Fruit fly (Drosophila melanogaster) whole organism, embryonic: ENCODE measurements around the gene CG43796.
A peak's percentile ranks its signal among the peaks of the same experiment; 100 is the strongest.

Experiments used
- Bgb ChIP-seq: fragments of 200-800 bp; sonication (Bioruptor generic); IDR thresholded peaks from 2 replicates; pipeline ENCODE4 v1.3.6; 2022; ENCODE audit warnings: missing biosample characterization, missing genetic modification characterization; ENCODE audit not compliant: partially characterized antibody
- CG10267 ChIP-seq: fragments of 200-800 bp; sonication (Bioruptor generic); optimal IDR thresholded peaks from 2 replicates; lab custom pipeline; 2018; ENCODE audit warnings: missing biosample characterization, mild to moderate bottlenecking, missing genetic modification characterization, moderate library complexity
- CG10321 ChIP-seq: fragments of 200-800 bp; sonication (Bioruptor generic); IDR thresholded peaks from 2 replicates; pipeline ENCODE4 v1.3.6; 2022; ENCODE audit warnings: missing biosample characterization, missing genetic modification characterization
- CG10654 ChIP-seq: fragments of 200-800 bp; sonication (Bioruptor generic); optimal IDR thresholded peaks from 2 replicates; lab custom pipeline; 2016; ENCODE audit warnings: missing biosample characterization, missing genetic modification characterization
- CG11504 ChIP-seq: fragments of 200-800 bp; sonication (Bioruptor generic); optimal IDR thresholded peaks from 3 replicates; lab custom pipeline; 2019; ENCODE audit warnings: missing biosample characterization, mild to moderate bottlenecking, missing genetic modification characterization, moderate library complexity
- CG11560 ChIP-seq: fragments of 200-800 bp; sonication (Bioruptor generic); IDR thresholded peaks from 3 replicates; pipeline ENCODE4 v1.3.6; 2022; ENCODE audit warnings: missing biosample characterization, missing genetic modification characterization
- CG12219 ChIP-seq: fragments of 200-800 bp; sonication (Bioruptor generic); optimal IDR thresholded peaks from 3 replicates; lab custom pipeline; 2018; ENCODE audit warnings: missing biosample characterization, mild to moderate bottlenecking, missing genetic modification characterization
- CG1233 ChIP-seq: fragments of 200-800 bp; sonication (Bioruptor generic); optimal IDR thresholded peaks from 4 replicates; lab custom pipeline; 2018; ENCODE audit warnings: missing biosample characterization, mild to moderate bottlenecking, missing genetic modification characterization
- CG14441 ChIP-seq: fragments of 200-800 bp; sonication (Bioruptor generic); IDR thresholded peaks from 2 replicates; pipeline ENCODE4 v1.3.6; 2022; ENCODE audit warnings: missing biosample characterization, missing genetic modification characterization
- CG14860 ChIP-seq: fragments of 200-800 bp; sonication (Bioruptor generic); IDR thresholded peaks from 3 replicates; pipeline ENCODE4 v1.3.6; 2022; ENCODE audit warnings: missing biosample characterization, missing genetic modification characterization; ENCODE audit not compliant: partially characterized antibody
- CG15479 ChIP-seq: fragments of 200-800 bp; sonication (Bioruptor generic); optimal IDR thresholded peaks from 3 replicates; lab custom pipeline; 2019; ENCODE audit warnings: missing biosample characterization, mild to moderate bottlenecking, missing genetic modification characterization, moderate library complexity
- CG15601 ChIP-seq: fragments of 200-800 bp; sonication (Bioruptor generic); optimal IDR thresholded peaks from 3 replicates; lab custom pipeline; 2019; ENCODE audit warnings: missing biosample characterization, mild to moderate bottlenecking, missing genetic modification characterization, moderate library complexity
- CG1603 ChIP-seq: fragments of 200-800 bp; sonication (Bioruptor generic); optimal IDR thresholded peaks from 2 replicates; lab custom pipeline; 2019; ENCODE audit warnings: missing biosample characterization, mild to moderate bottlenecking, missing genetic modification characterization, moderate library complexity
- CG18011 ChIP-seq: fragments of 200-800 bp; sonication (Bioruptor generic); optimal IDR thresholded peaks from 2 replicates; lab custom pipeline; 2017; ENCODE audit warnings: missing biosample characterization, missing genetic modification characterization, mild to moderate bottlenecking, moderate library complexity, missing genotype
- CG2120 ChIP-seq: fragments of 200-800 bp; sonication (Bioruptor generic); optimal IDR thresholded peaks from 3 replicates; lab custom pipeline; 2016; ENCODE audit warnings: missing biosample characterization, missing genetic modification characterization
- CG30431 ChIP-seq: fragments of 200-800 bp; sonication (Bioruptor generic); optimal IDR thresholded peaks from 2 replicates; lab custom pipeline; 2017; ENCODE audit warnings: missing biosample characterization, missing genetic modification characterization
- CG3726 ChIP-seq: fragments of 200-800 bp; sonication (Bioruptor generic); IDR thresholded peaks from 3 replicates; pipeline ENCODE4, ENCODE4 v1.3.6; 2022; ENCODE audit warnings: missing biosample characterization, missing genetic modification characterization
- CG3838 ChIP-seq: fragments of 200-800 bp; sonication (Bioruptor generic); optimal IDR thresholded peaks from 3 replicates; lab custom pipeline; 2016; ENCODE audit warnings: missing biosample characterization, missing genetic modification characterization
- CG42726 ChIP-seq: fragments of 200-800 bp; sonication (Bioruptor generic); IDR thresholded peaks from 2 replicates; pipeline ENCODE4 v1.3.6; 2022; ENCODE audit warnings: missing biosample characterization, missing genetic modification characterization; ENCODE audit not compliant: partially characterized antibody
- CG6272 ChIP-seq: fragments of 200-800 bp; sonication (Bioruptor generic); IDR thresholded peaks from 2 replicates; pipeline ENCODE4 v1.3.6; 2022; ENCODE audit warnings: missing biosample characterization, missing genetic modification characterization
- CG8478 ChIP-seq: fragments of >200 bp; optimal IDR thresholded peaks from 2 replicates; lab custom pipeline; 2018
- CG9932 ChIP-seq: fragments of 200-800 bp; sonication (Bioruptor generic); IDR thresholded peaks from 2 replicates; pipeline ENCODE4 v1.3.6; 2022; ENCODE audit warnings: missing biosample characterization, missing genetic modification characterization
- Dip3 ChIP-seq: fragments of 200-800 bp; sonication (Bioruptor generic); optimal IDR thresholded peaks from 3 replicates; lab custom pipeline; 2016; ENCODE audit warnings: missing biosample characterization, missing genetic modification characterization
- Dll ChIP-seq: fragments of 200-800 bp; sonication (Bioruptor generic); IDR thresholded peaks from 4 replicates; pipeline ENCODE4 v1.3.6; 2022; ENCODE audit warnings: missing biosample characterization, missing genetic modification characterization; ENCODE audit not compliant: partially characterized antibody
- Eip74EF ChIP-seq, 2 experiments: fragments of 200-800 bp in 1 of 2; fragments of >200 bp in 1 of 2; sonication (Bioruptor generic) in 1 of 2; optimal IDR thresholded peaks; 2 replicates each; lab custom pipeline; 2017 to 2019; ENCODE audit warnings: missing biosample characterization in 2 of 2, missing genetic modification characterization in 2 of 2, mild to moderate bottlenecking in 1 of 2, moderate library complexity in 1 of 2
- Ets65A ChIP-seq: fragments of 200-800 bp; sonication (Bioruptor generic); peaks from one replicate; lab custom pipeline; 2016; ENCODE audit warnings: missing biosample characterization, missing genetic modification characterization
- Ets97D ChIP-seq: fragments of 200-800 bp; sonication (Bioruptor generic); optimal IDR thresholded peaks from 3 replicates; lab custom pipeline; 2016; ENCODE audit warnings: missing biosample characterization, missing genetic modification characterization
- HLH54F ChIP-seq: fragments of 200-800 bp; sonication (Bioruptor generic); optimal IDR thresholded peaks from 3 replicates; lab custom pipeline; 2016; ENCODE audit warnings: missing biosample characterization, missing genetic modification characterization
- Myb ChIP-seq: fragments of 200-800 bp; sonication (Bioruptor generic); optimal IDR thresholded peaks from 2 replicates; lab custom pipeline; 2016; ENCODE audit warnings: missing biosample characterization, missing genetic modification characterization
- Opbp ChIP-seq: fragments of 200-800 bp; sonication (Bioruptor generic); IDR thresholded peaks from 3 replicates; pipeline ENCODE4 v1.3.6; 2022; ENCODE audit warnings: missing biosample characterization, missing genetic modification characterization; ENCODE audit not compliant: partially characterized antibody
- Pdp1 ChIP-seq, 2 experiments: fragments of 200-800 bp; sonication (Bioruptor generic); optimal IDR thresholded peaks; 3 replicates each; lab custom pipeline; 2016; ENCODE audit warnings: missing biosample characterization in 2 of 2, missing genetic modification characterization in 2 of 2, mild to moderate bottlenecking in 1 of 2, moderate library complexity in 1 of 2
- Ptx1 ChIP-seq: fragments of 200-800 bp; sonication (Bioruptor generic); IDR thresholded peaks from 2 replicates; pipeline ENCODE4 v1.3.6; 2022; ENCODE audit warnings: missing biosample characterization, missing genetic modification characterization
- Scr ChIP-seq: fragments of 200-800 bp; sonication (Bioruptor generic); IDR thresholded peaks from 2 replicates; pipeline ENCODE4 v1.3.6; 2022; ENCODE audit warnings: missing biosample characterization, missing genetic modification characterization; ENCODE audit not compliant: partially characterized antibody
- Spps ChIP-seq: fragments of 200-800 bp; sonication (Bioruptor generic); optimal IDR thresholded peaks from 2 replicates; lab custom pipeline; 2018; ENCODE audit warnings: missing biosample characterization, mild to moderate bottlenecking, missing genetic modification characterization
- amos ChIP-seq: fragments of 200-800 bp; sonication (Bioruptor generic); IDR thresholded peaks from 2 replicates; pipeline ENCODE4 v1.3.6; 2022; ENCODE audit warnings: missing biosample characterization, missing genetic modification characterization; ENCODE audit not compliant: partially characterized antibody
- ase ChIP-seq: fragments of 200-800 bp; sonication (Bioruptor generic); IDR thresholded peaks from 3 replicates; pipeline ENCODE4 v1.3.6; 2022; ENCODE audit warnings: missing biosample characterization, missing genetic modification characterization
- btn ChIP-seq: fragments of 200-800 bp; sonication (Bioruptor generic); optimal IDR thresholded peaks from 2 replicates; lab custom pipeline; 2016; ENCODE audit warnings: missing biosample characterization, missing genetic modification characterization
- chn ChIP-seq: fragments of 200-800 bp; sonication (Bioruptor generic); optimal IDR thresholded peaks from 2 replicates; lab custom pipeline; 2016; ENCODE audit warnings: missing biosample characterization, missing genetic modification characterization
- crp ChIP-seq, 2 experiments: fragments of 200-800 bp; sonication (Bioruptor generic); optimal IDR thresholded peaks; 2 replicates in 1 of 2; 3 replicates in 1 of 2; lab custom pipeline; 2017; ENCODE audit warnings: missing biosample characterization in 2 of 2, missing genetic modification characterization in 2 of 2, mild to moderate bottlenecking in 1 of 2, moderate library complexity in 1 of 2
- dimm ChIP-seq: fragments of 200-800 bp; sonication (Bioruptor generic); IDR thresholded peaks from 2 replicates; pipeline ENCODE4 v1.3.6; 2022; ENCODE audit warnings: missing biosample characterization, missing genetic modification characterization
- gfzf ChIP-seq: fragments of 200-800 bp; sonication (Bioruptor generic); optimal IDR thresholded peaks from 2 replicates; lab custom pipeline; 2016; ENCODE audit warnings: missing biosample characterization, mild to moderate bottlenecking, missing genetic modification characterization, moderate library complexity
- knrl ChIP-seq: fragments of 200-800 bp; sonication (Bioruptor generic); IDR thresholded peaks from 3 replicates; pipeline ENCODE4 v1.3.6; 2022; ENCODE audit warnings: missing biosample characterization, missing genetic modification characterization; ENCODE audit not compliant: partially characterized antibody
- lab ChIP-seq: fragments of 200-800 bp; sonication (Bioruptor generic); optimal IDR thresholded peaks from 3 replicates; lab custom pipeline; 2017; ENCODE audit warnings: missing biosample characterization, missing genetic modification characterization, mild to moderate bottlenecking, moderate library complexity, missing genetic modification reagents
- pho ChIP-seq: fragments of 200-800 bp; sonication (Bioruptor generic); optimal IDR thresholded peaks from 2 replicates; lab custom pipeline; 2016; ENCODE audit warnings: missing biosample characterization, missing genetic modification characterization
- pita ChIP-seq: fragments of 200-800 bp; sonication (Bioruptor generic); optimal IDR thresholded peaks from 2 replicates; lab custom pipeline; 2017; ENCODE audit warnings: missing biosample characterization, mild to moderate bottlenecking, missing genetic modification characterization
- pzg ChIP-seq: fragments of 200-800 bp; sonication (Bioruptor generic); optimal IDR thresholded peaks from 3 replicates; lab custom pipeline; 2018; ENCODE audit warnings: missing biosample characterization, mild to moderate bottlenecking, missing genetic modification characterization, moderate library complexity
- sens ChIP-seq: fragments of 200-800 bp; sonication (Bioruptor generic); peaks from one replicate; lab custom pipeline; 2016; ENCODE audit warnings: missing biosample characterization, missing genetic modification characterization
- stwl ChIP-seq: fragments of 200-800 bp; sonication (Bioruptor generic); optimal IDR thresholded peaks from 3 replicates; lab custom pipeline; 2018; ENCODE audit warnings: missing biosample characterization, mild to moderate bottlenecking, missing genetic modification characterization, moderate library complexity
- tio ChIP-seq: fragments of 200-800 bp; sonication (Bioruptor generic); optimal IDR thresholded peaks from 2 replicates; lab custom pipeline; 2017; ENCODE audit warnings: missing biosample characterization, missing genetic modification characterization, inconsistent platforms

Gene CG43796

dm6 chr2L:8477971-8478370 lies 4.2 kb upstream of the CG43796 start (continued):
- TF ChIP-seq Bgb (GFP tag; lab: Robert Waterston, UW) (peak; percentile 56; the same call in 1 of the 2 replicates), pzg (GFP tag; lab: Kevin White, UChicago) (peak; percentile 62), CG10321 (GFP tag; lab: Robert Waterston, UW) (no peak), CG30431 (no peak), crp (GFP tag; optimal IDR thresholded peaks at IDR 0.05; lab: Kevin White, UChicago) (peak in 1 of 2 experiments; percentile 69), CG12219 (GFP tag; lab: Kevin White, UChicago) (no peak), CG1233 (GFP tag; lab: Kevin White, UChicago) (no peak), CG14441 (GFP tag; lab: Robert Waterston, UW) (no peak), CG15479 (GFP tag; lab: Kevin White, UChicago) (peak; percentile 88), CG2120 (GFP tag; lab: Kevin White, UChicago) (peak; percentile 17), stwl (peak; percentile 86), sens (GFP tag; lab: Kevin White, UChicago) (peak; percentile 48), knrl (GFP tag; lab: Robert Waterston, UW) (peak; percentile 69; the same call in 2 of the 3 replicates), Pdp1 (GFP tag; optimal IDR thresholded peaks at IDR 0.05; lab: Kevin White, UChicago) (peak in 1 of 2 experiments; percentile 54), CG18011 (GFP tag; lab: Kevin White, UChicago) (no peak), Myb (GFP tag; lab: Kevin White, UChicago) (peak; percentile 100), dimm (GFP tag; lab: Robert Waterston, UW) (no peak), pho (GFP tag; lab: Kevin White, UChicago) (peak; percentile 30), gfzf (GFP tag; lab: Kevin White, UChicago) (peak; percentile 23), CG42726 (GFP tag; lab: Robert Waterston, UW) (peak; percentile 70; the same call in 1 of the 2 replicates), CG9932 (GFP tag; lab: Robert Waterston, UW) (0 out of 2 replicates have a peak, but pooled peaks have one; percentile 14), pita (peak; percentile 12), chn (GFP tag; lab: Kevin White, UChicago) (peak; percentile 46), Spps (tag; lab: Kevin White, UChicago) (no peak), Scr (peak; percentile 7; the same call in 1 of the 2 replicates), btn (GFP tag; lab: Kevin White, UChicago) (no peak), Opbp (GFP tag; lab: Robert Waterston, UW) (peak; percentile 72; the same call in 2 of the 3 replicates), Ets97D (peak; percentile 61), lab (GFP tag; lab: Kevin White, UChicago) (no peak), CG15601 (peak; percentile 20), CG14860 (GFP tag; lab: Robert Waterston, UW) (peak; percentile 54), CG6272 (GFP tag; lab: Robert Waterston, UW) (0 out of 2 replicates have a peak, but pooled peaks have one; percentile 12), CG1603 (tag; lab: Kevin White, UChicago) (peak; percentile 75), CG11560 (peak; percentile 96), CG10654 (GFP tag; lab: Kevin White, UChicago) (no peak), Ets65A (GFP tag; lab: Kevin White, UChicago) (peak; percentile 72), CG3726 (GFP tag; lab: Robert Waterston, UW) (no peak), CG8478 (lab: Kevin White, UChicago) (peak; percentile 87), CG11504 (tag; lab: Kevin White, UChicago) (peak; percentile 41), CG3838 (GFP tag; lab: Kevin White, UChicago) (peak; percentile 93), amos (GFP tag; lab: Robert Waterston, UW) (peak; percentile 65), Dll (GFP tag; lab: Robert Waterston, UW) (peak; percentile 19; the same call in 1 of the 4 replicates), Dip3 (GFP tag; lab: Kevin White, UChicago) (peak; percentile 11), CG10267 (peak; percentile 78), Eip74EF (GFP tag; optimal IDR thresholded peaks at IDR 0.05; lab: Kevin White, UChicago) (peak in 1 of 2 experiments; percentile 90), tio (GFP tag; lab: Kevin White, UChicago) (no peak), HLH54F (peak; percentile 1), ase (GFP tag; lab: Robert Waterston, UW) (no peak), Ptx1 (GFP tag; lab: Robert Waterston, UW) (no peak)
